Fruit fly (Drosophila melanogaster): Measurements from ENCODE around the gene Flo2.

Gene Flo2

dm6 chrX:14831713-14832561 lies 7.2 kb upstream of the Flo2 start, which contains the start of gene CG14408 (continued):
- TF ChIP-seq unc-4 (GFP tag; IDR thresholded peaks at IDR 0.05; ENCODE audit: partially characterized antibody) (peak; percentile 66), CG4424 (GFP tag; optimal IDR thresholded peaks at IDR 0.05) (peak; percentile 0), kah (GFP tag; optimal IDR thresholded peaks at IDR 0.05) (no peak), TFAM (GFP tag; optimal IDR thresholded peaks at IDR 0.05) (no peak), ara (GFP tag; IDR thresholded peaks at IDR 0.05) (no peak), CG6272 (GFP tag; IDR thresholded peaks at IDR 0.05) (peak; percentile 14; the same call in 1 of the 2 replicates), Mrtf (GFP tag; IDR thresholded peaks at IDR 0.05) (no peak), ssp (GFP tag; IDR thresholded peaks at IDR 0.05) (0 out of 2 replicates have a peak, but pooled peaks have one; percentile 13), Ada2b (GFP tag; IDR thresholded peaks at IDR 0.05) (no peak), CG8478 (optimal IDR thresholded peaks at IDR 0.05) (no peak), CG2120 (GFP tag; optimal IDR thresholded peaks at IDR 0.05) (peak; percentile 5), Mes4 (GFP tag; optimal IDR thresholded peaks at IDR 0.05) (no peak), Deaf1 (tag; optimal IDR thresholded peaks at IDR 0.05) (peak; percentile 9), CG12659 (GFP tag; optimal IDR thresholded peaks at IDR 0.05) (peak; percentile 71), Pdp1 (GFP tag; optimal IDR thresholded peaks at IDR 0.05) (peak in 1 of 2 experiments; percentile 72), CG13624 (GFP tag; optimal IDR thresholded peaks at IDR 0.05) (no peak), gem (tag; optimal IDR thresholded peaks at IDR 0.05) (peak; percentile 50), CG34224 (GFP tag; IDR thresholded peaks at IDR 0.05; ENCODE audit: partially characterized antibody) (peak; percentile 66; the same call in 2 of the 3 replicates), HLH4C (GFP tag; IDR thresholded peaks at IDR 0.05; ENCODE audit: partially characterized antibody) (peak; percentile 9; the same call in 1 of the 3 replicates), zen2 (GFP tag; IDR thresholded peaks at IDR 0.05; ENCODE audit: partially characterized antibody) (peak; percentile 40; the same call in 1 of the 3 replicates), CG8290 (GFP tag; optimal IDR thresholded peaks at IDR 0.05) (no peak), CG8290 (tag; optimal IDR thresholded peaks at IDR 0.05) (peak in 1 of 2 experiments; percentile 2), CG2712 (tag; optimal IDR thresholded peaks at IDR 0.05) (peak; percentile 20), CG30020 (tag; optimal IDR thresholded peaks at IDR 0.05) (peak; percentile 94), CG10267 (tag; optimal IDR thresholded peaks at IDR 0.05) (peak; percentile 25), inv (GFP tag; IDR thresholded peaks at IDR 0.05; ENCODE audit: partially characterized antibody) (peak; percentile 28; the same call in 1 of the 2 replicates), CG17359 (tag; optimal IDR thresholded peaks at IDR 0.05) (peak; percentile 2), GATAe (GFP tag; conservative IDR thresholded peaks at IDR 0.05) (no peak), Bgb (GFP tag; IDR thresholded peaks at IDR 0.05; ENCODE audit: partially characterized antibody) (peak; percentile 43), CG15073 (GFP tag; optimal IDR thresholded peaks at IDR 0.05) (no peak), CG2116 (GFP tag; optimal IDR thresholded peaks at IDR 0.05) (peak; percentile 40), NfI (GFP tag; optimal IDR thresholded peaks at IDR 0.05) (no peak), MBD-R2 (GFP tag; IDR thresholded peaks at IDR 0.05) (peak; percentile 53; the same call in 1 of the 2 replicates), sug (tag; optimal IDR thresholded peaks at IDR 0.05) (peak; percentile 4), odd (GFP tag; optimal IDR thresholded peaks at IDR 0.05) (no peak), CG17802 (tag; optimal IDR thresholded peaks at IDR 0.05) (no peak), CTCF (GFP tag; optimal IDR thresholded peaks at IDR 0.05) (peak; percentile 76), Blimp-1 (GFP tag; optimal IDR thresholded peaks at IDR 0.05) (peak; percentile 6), Scr (GFP tag; IDR thresholded peaks at IDR 0.05; ENCODE audit: partially characterized antibody) (peak; percentile 65), CG15269 (tag; optimal IDR thresholded peaks at IDR 0.05) (peak; percentile 6), CG9437 (GFP tag; optimal IDR thresholded peaks at IDR 0.05) (peak; percentile 33), luna (GFP tag; optimal IDR thresholded peaks at IDR 0.05) (no peak), CG7556 (GFP tag; optimal IDR thresholded peaks at IDR 0.05) (peak; percentile 10), Opbp (GFP tag; IDR thresholded peaks at IDR 0.05; ENCODE audit: partially characterized antibody) (0 out of 3 replicates have a peak, but pooled peaks have one; percentile 31), BEAF-32 (GFP tag; optimal IDR thresholded peaks at IDR 0.05) (peak; percentile 66), Nf-YC (tag; optimal IDR thresholded peaks at IDR 0.05) (peak; percentile 7), CG14860 (GFP tag; IDR thresholded peaks at IDR 0.05; ENCODE audit: partially characterized antibody) (0 out of 3 replicates have a peak, but pooled peaks have one; percentile 6), pzg (GFP tag; optimal IDR thresholded peaks at IDR 0.05) (peak; percentile 10)
